Worm (Caenorhabditis elegans) whole organism, L3 larva: ENCODE measurements around the gene ger-1.

Experiments used
- R02D3.7 ChIP-seq: fragments of 150-350 bp; optimal IDR thresholded peaks from 2 replicates; lab custom pipeline; 2014; ENCODE audit warnings: missing biosample characterization, missing genetic modification characterization
- ZK546.5 ChIP-seq: sonication (generic microtip); optimal IDR thresholded peaks from 2 replicates; lab custom pipeline; 2017; ENCODE audit warnings: missing biosample characterization, missing genetic modification characterization
- aly-2 ChIP-seq: fragments of 150-350 bp; optimal IDR thresholded peaks from 2 replicates; lab custom pipeline; 2014; ENCODE audit warnings: missing biosample characterization, missing genetic modification characterization
- ama-1 ChIP-seq: fragments of 150-350 bp; optimal IDR thresholded peaks from 2 replicates; lab custom pipeline; 2018
- ceh-16 ChIP-seq: sonication (generic microtip); optimal IDR thresholded peaks from 2 replicates; lab custom pipeline; 2017; ENCODE audit warnings: missing biosample characterization, missing genetic modification characterization
- ceh-28 ChIP-seq: fragments of 150-350 bp; optimal IDR thresholded peaks from 2 replicates; lab custom pipeline; 2014; ENCODE audit warnings: missing biosample characterization, missing genetic modification reagents, missing genetic modification characterization
- ceh-82 ChIP-seq: fragments of 150-350 bp; optimal IDR thresholded peaks from 2 replicates; lab custom pipeline; 2014; ENCODE audit warnings: missing biosample characterization, missing genetic modification characterization
- ceh-9 ChIP-seq: sonication (generic microtip); optimal IDR thresholded peaks from 2 replicates; lab custom pipeline; 2018; ENCODE audit warnings: missing biosample characterization, missing genetic modification characterization
- daf-12 ChIP-seq: fragments of 150-350 bp; optimal IDR thresholded peaks from 2 replicates; lab custom pipeline; 2014; ENCODE audit warnings: missing biosample characterization, missing genetic modification reagents, missing genetic modification characterization
- egl-5 ChIP-seq: fragments of 150-350 bp; optimal IDR thresholded peaks from 2 replicates; lab custom pipeline; 2017; ENCODE audit warnings: missing biosample characterization, missing genetic modification reagents, missing genetic modification characterization, inconsistent platforms
- elt-1 ChIP-seq: fragments of 150-350 bp; optimal IDR thresholded peaks from 2 replicates; lab custom pipeline; 2014; ENCODE audit warnings: missing biosample characterization, missing genetic modification characterization
- fkh-2 ChIP-seq: fragments of 150-350 bp; optimal IDR thresholded peaks from 2 replicates; lab custom pipeline; 2014; ENCODE audit warnings: missing biosample characterization, missing genetic modification reagents, missing genetic modification characterization
- fos-1 ChIP-seq: fragments of 150-350 bp; optimal IDR thresholded peaks from 2 replicates; lab custom pipeline; 2014; ENCODE audit warnings: missing biosample characterization, missing genetic modification characterization
- hmg-11 ChIP-seq: sonication (generic microtip); optimal IDR thresholded peaks from 2 replicates; lab custom pipeline; 2016; ENCODE audit warnings: missing genetic modification characterization, missing compliant biosample characterization
- jun-1 ChIP-seq: fragments of 150-350 bp; optimal IDR thresholded peaks from 2 replicates; lab custom pipeline; 2014; ENCODE audit warnings: missing biosample characterization, missing genetic modification reagents, missing genetic modification characterization
- lin-15B ChIP-seq: fragments of 150-350 bp; optimal IDR thresholded peaks from 2 replicates; lab custom pipeline; 2014; ENCODE audit warnings: missing biosample characterization, missing genetic modification characterization
- lin-39 ChIP-seq: fragments of 150-350 bp; optimal IDR thresholded peaks from 2 replicates; lab custom pipeline; 2018; ENCODE audit warnings: missing biosample characterization, missing genetic modification reagents, missing genetic modification characterization
- lsy-12 ChIP-seq: sonication (generic microtip); optimal IDR thresholded peaks from 2 replicates; lab custom pipeline; 2016; ENCODE audit warnings: mild to moderate bottlenecking, missing genetic modification characterization, missing compliant biosample characterization
- mdl-1 ChIP-seq: fragments of 150-350 bp; optimal IDR thresholded peaks from 2 replicates; lab custom pipeline; 2014; ENCODE audit warnings: missing biosample characterization, missing genetic modification characterization
- nfya-1 ChIP-seq: sonication (generic microtip); optimal IDR thresholded peaks from 2 replicates; lab custom pipeline; 2017; ENCODE audit warnings: missing genetic modification characterization, mild to moderate bottlenecking, missing compliant biosample characterization, antibody characterized with exemption, moderate library complexity; ENCODE audit not compliant: insufficient read depth
- nhr-11 ChIP-seq: fragments of 150-350 bp; optimal IDR thresholded peaks from 2 replicates; lab custom pipeline; 2014; ENCODE audit warnings: missing biosample characterization, missing genetic modification characterization
- nhr-12 ChIP-seq: fragments of 150-350 bp; optimal IDR thresholded peaks from 2 replicates; lab custom pipeline; 2014; ENCODE audit warnings: missing biosample characterization, missing genetic modification characterization
- nhr-23 ChIP-seq: fragments of 150-350 bp; optimal IDR thresholded peaks from 2 replicates; lab custom pipeline; 2014; ENCODE audit warnings: missing biosample characterization, missing genetic modification reagents, missing genetic modification characterization
- nhr-237 ChIP-seq: fragments of 150-350 bp; optimal IDR thresholded peaks from 2 replicates; lab custom pipeline; 2014; ENCODE audit warnings: missing biosample characterization, missing genetic modification characterization
- nhr-28 ChIP-seq: fragments of 150-350 bp; optimal IDR thresholded peaks from 2 replicates; lab custom pipeline; 2014; ENCODE audit warnings: missing biosample characterization, missing genetic modification characterization
- nhr-43 ChIP-seq: sonication (generic microtip); optimal IDR thresholded peaks from 2 replicates; lab custom pipeline; 2016; ENCODE audit warnings: mild to moderate bottlenecking, missing genetic modification characterization, missing compliant biosample characterization; ENCODE audit not compliant: poor library complexity, severe bottlenecking
- nhr-76 ChIP-seq: fragments of 150-350 bp; sonication (generic microtip); optimal IDR thresholded peaks from 5 replicates; lab custom pipeline; 2014; ENCODE audit warnings: missing biosample characterization, missing genetic modification characterization
- nhr-77 ChIP-seq: fragments of 150-350 bp; optimal IDR thresholded peaks from 2 replicates; lab custom pipeline; 2014; ENCODE audit warnings: missing biosample characterization, missing genetic modification characterization
- pha-4 ChIP-seq: fragments of 150-350 bp; optimal IDR thresholded peaks from 2 replicates; lab custom pipeline; 2014; ENCODE audit warnings: missing biosample characterization, missing genetic modification reagents, missing genetic modification characterization
- pqm-1 ChIP-seq: fragments of 150-350 bp; optimal IDR thresholded peaks from 2 replicates; lab custom pipeline; 2017; ENCODE audit warnings: missing biosample characterization, missing genetic modification characterization, inconsistent platforms
- skn-1 ChIP-seq: fragments of 150-350 bp; optimal IDR thresholded peaks from 2 replicates; lab custom pipeline; 2014; ENCODE audit warnings: missing biosample characterization, missing genetic modification characterization
- snpc-4 ChIP-seq: fragments of 150-350 bp; optimal IDR thresholded peaks from 2 replicates; lab custom pipeline; 2014; ENCODE audit warnings: missing biosample characterization, missing genetic modification characterization
- unc-39 ChIP-seq: sonication (generic microtip); optimal IDR thresholded peaks from 4 replicates; lab custom pipeline; 2017; ENCODE audit warnings: missing biosample characterization, missing genetic modification characterization
- unc-62 ChIP-seq: fragments of 150-350 bp; sonication (generic microtip); optimal IDR thresholded peaks from 4 replicates; lab custom pipeline; 2014; ENCODE audit warnings: missing biosample characterization, missing genetic modification reagents, missing genetic modification characterization
- zag-1 ChIP-seq: fragments of 150-350 bp; optimal IDR thresholded peaks from 2 replicates; lab custom pipeline; 2014; ENCODE audit warnings: missing biosample characterization, missing genetic modification characterization

ger-1 gene

DNA sequence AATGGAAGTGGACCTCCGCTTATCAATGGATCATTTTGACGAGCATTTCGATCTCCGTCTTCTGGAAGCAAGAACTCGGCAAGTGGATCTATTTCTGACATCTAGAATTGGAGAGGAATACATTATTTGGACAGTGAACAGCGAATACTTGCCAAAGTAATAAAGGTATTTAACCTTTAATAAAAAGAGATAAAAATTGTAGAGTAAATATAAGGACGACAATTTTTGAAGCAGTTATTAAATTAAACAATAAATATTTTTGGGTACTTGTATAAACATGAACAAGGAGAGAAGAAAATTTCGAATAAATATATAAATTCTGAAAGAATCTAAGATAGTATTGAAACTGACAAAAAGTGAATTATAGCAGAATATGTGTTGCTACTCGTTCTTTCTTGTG is 5.2 kb upstream of the ger-1 start, which contains the start of gene lin-37:
Gene lin-37, minus strand, starts transcription at position 101 of the 400 bp plus-strand sequence.
- no peak for TF ChIP-seq daf-12 (tag; lab: Kevin White, UChicago)
- no peak for TF ChIP-seq zag-1 (tag; lab: Kevin White, UChicago)
- no peak for TF ChIP-seq ZK546.5 (tag; lab: Kevin White, UChicago)
- TF ChIP-seq ceh-16 (tag; lab: Kevin White, UChicago), result no peak
- no peak for TF ChIP-seq lin-39 (tag; lab: Kevin White, UChicago)

DNA sequence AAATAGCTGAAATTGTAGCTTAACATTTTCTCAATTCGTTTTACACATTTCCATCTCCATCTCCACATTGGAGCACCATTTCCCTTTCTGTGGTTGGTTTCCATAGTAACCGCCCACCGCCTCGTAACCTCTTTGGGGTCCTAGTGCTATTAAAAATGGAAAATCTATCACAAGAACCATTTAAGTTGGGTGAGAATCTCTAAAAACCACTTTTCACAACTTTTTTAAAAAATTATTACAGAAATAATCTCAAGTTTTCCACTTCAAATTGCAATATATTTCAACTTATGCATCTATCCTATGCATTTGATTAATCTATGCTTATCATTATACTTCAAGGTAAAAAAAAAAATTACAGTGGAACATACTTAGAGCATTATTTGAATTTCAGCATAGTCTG is 2.7 kb upstream of the ger-1 start, which contains the start of gene tmem-17:
Gene tmem-17, plus strand, starts transcription at position 301 of the 400 bp plus-strand sequence.
- no peak for TF ChIP-seq aly-2 (tag; lab: Kevin White, UChicago)
- no peak for TF ChIP-seq hmg-11 (tag; lab: Kevin White, UChicago)
- TF ChIP-seq ceh-16 (tag; lab: Kevin White, UChicago), result no peak
- TF ChIP-seq fkh-2 (tag; lab: Kevin White, UChicago), result no peak
- TF ChIP-seq zag-1 (tag; lab: Kevin White, UChicago), result no peak
- TF ChIP-seq nhr-11 (tag; lab: Kevin White, UChicago), result no peak

DNA sequence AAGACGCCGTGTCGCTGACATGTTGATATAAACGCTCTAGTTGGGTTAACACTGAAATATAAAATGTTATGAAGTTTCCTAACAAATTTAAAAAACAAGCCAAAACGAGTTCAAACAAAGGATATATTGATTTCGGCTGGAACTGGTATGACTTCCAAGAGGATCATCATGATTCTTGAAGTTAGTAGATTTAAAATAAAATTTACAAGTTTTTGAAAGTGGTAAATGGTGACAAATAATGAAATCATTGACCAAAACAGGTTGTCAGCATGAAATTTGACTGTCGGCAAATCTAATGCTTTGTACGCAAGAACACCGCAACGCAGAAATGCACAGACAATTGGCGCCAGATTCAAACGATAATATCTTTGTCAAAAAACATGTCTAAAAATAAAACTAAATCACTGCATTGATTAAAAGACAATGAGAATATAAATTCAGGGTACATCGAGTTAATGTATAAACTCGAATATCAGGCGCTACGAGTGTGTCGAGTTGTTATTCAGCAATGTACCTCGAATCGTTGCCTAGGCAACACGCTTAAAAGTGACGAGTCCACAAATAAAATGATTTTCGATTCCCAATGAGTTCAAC is 1.3 kb upstream of the ger-1 start, which contains the start of the genes ubc-18 and R01H2.8:
Gene ubc-18, minus strand, starts transcription at position 51 of the 594 bp plus-strand sequence.
Gene R01H2.8, plus strand, starts transcription at position 544 of the 594 bp plus-strand sequence.
- TF ChIP-seq snpc-4 (tag; lab: Kevin White, UChicago), result peak; percentile 32
- no peak for TF ChIP-seq nhr-76 (tag; lab: Kevin White, UChicago)
- TF ChIP-seq elt-1 (tag; lab: Kevin White, UChicago), result no peak
- no peak for TF ChIP-seq fos-1 (tag; lab: Kevin White, UChicago)
- TF ChIP-seq R02D3.7 (tag; lab: Kevin White, UChicago), result no peak
- peak; percentile 55 for TF ChIP-seq hmg-11 (tag; lab: Kevin White, UChicago)
- TF ChIP-seq unc-39 (tag; lab: Kevin White, UChicago), result no peak
- TF ChIP-seq nhr-23 (tag; lab: Kevin White, UChicago), result peak; percentile 25
- no peak for TF ChIP-seq egl-5 (tag; lab: Kevin White, UChicago)
- no peak for TF ChIP-seq nhr-77 (tag; lab: Kevin White, UChicago)
- TF ChIP-seq nhr-12, result no peak
- peak; percentile 69 for TF ChIP-seq pha-4 (tag; lab: Kevin White, UChicago)
- no peak for TF ChIP-seq lsy-12 (tag; lab: Kevin White, UChicago)
- TF ChIP-seq lin-15B (tag; lab: Kevin White, UChicago), result peak; percentile 52
- no peak for TF ChIP-seq unc-62 (GFP tag; lab: Kevin White, UChicago)
- peak; percentile 46 for TF ChIP-seq nfya-1

DNA sequence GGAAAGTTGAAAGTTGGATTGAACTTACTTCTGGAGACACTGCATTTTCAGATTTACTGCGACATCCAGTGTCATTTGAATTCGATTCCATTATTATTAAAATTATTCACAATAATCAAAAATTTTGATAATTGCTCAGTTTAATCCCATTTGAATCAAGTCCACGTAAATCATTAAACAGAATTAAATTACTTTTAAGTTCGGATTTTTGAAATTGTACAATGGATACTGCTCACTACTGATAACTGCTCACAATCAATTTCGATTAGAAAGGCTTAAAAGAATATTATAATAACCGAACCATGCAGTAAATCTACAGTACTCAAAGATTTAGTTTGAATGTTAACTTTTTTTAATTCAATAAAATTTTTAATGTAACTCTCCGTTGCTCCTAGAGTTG is 3.1 kb downstream of the ger-1 start, which contains the start of gene R01H2.4:
Gene R01H2.4, minus strand, starts transcription at position 101 of the 400 bp plus-strand sequence.
- TF ChIP-seq nhr-77 (tag; lab: Kevin White, UChicago) (no peak), ama-1 (lab: Kevin White, UChicago) (no peak), pqm-1 (no peak), skn-1 (tag; lab: Kevin White, UChicago) (no peak), fkh-2 (tag; lab: Kevin White, UChicago) (no peak), nhr-237 (no peak), jun-1 (tag; lab: Kevin White, UChicago) (no peak), ceh-9 (no peak), egl-5 (tag; lab: Kevin White, UChicago) (no peak), snpc-4 (tag; lab: Kevin White, UChicago) (no peak), mdl-1 (no peak), nhr-43 (tag; lab: Kevin White, UChicago) (no peak)

ce11 chrIII:7063061-7063460 is 4.2 kb downstream of the ger-1 start:
- TF ChIP-seq nhr-28 (tag; lab: Kevin White, UChicago) (no peak), ceh-82 (no peak), ceh-28 (tag; lab: Kevin White, UChicago) (no peak)
